Worm (Caenorhabditis elegans): ENCODE measurements around the gene lmtr-2.

The lmtr-2 gene

ce11 chrV:8024752-8025151, 13.8 kb upstream of the lmtr-2 start, which contains the start of gene F43H9.3 (continued):
- peak; percentile 5 for TF ChIP-seq mes-2 (tag; optimal IDR thresholded peaks at IDR 0.05; ENCODE audit: poor library complexity, severe bottlenecking)
- TF ChIP-seq F26F4.8 (GFP tag; conservative IDR thresholded peaks at IDR 0.05): no peak

DNA sequence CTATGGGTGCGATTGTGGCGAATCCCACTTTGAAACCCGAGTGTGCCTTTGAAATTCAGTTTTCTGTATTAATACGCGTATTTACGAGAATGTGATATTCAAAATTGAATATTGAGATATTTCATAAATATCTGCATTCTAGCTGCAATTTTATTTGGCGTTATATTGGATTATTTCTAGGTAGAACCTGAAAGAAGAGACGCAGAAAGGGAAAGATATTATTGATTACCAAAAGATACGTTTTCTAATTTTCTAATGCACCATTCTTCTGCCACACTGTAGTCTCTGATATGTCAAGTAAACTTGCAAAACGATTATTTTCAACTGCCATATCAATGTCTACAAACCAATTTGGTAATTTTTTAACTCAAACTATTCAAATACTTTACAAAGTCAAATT, 11.1 kb upstream of the lmtr-2 start, which contains the start of gene ech-3:
ech-3 (plus strand) TSS at position 178 of the 400 bp plus-strand sequence.
- TF ChIP-seq egl-27 (tag; optimal IDR thresholded peaks at IDR 0.05) (no peak), php-3 (GFP tag; IDR thresholded peaks at IDR 0.05) (no peak), mdt-29 (GFP tag; IDR thresholded peaks at IDR 0.05) (no peak), daf-16 (GFP tag; optimal IDR thresholded peaks at IDR 0.05) (no peak), daf-16 (tag; optimal IDR thresholded peaks at IDR 0.05) (peak; percentile 59), pqm-1 (tag; optimal IDR thresholded peaks at IDR 0.05) (peak; percentile 25), Y105C5A.15 (GFP tag; IDR thresholded peaks at IDR 0.05) (no peak), nhr-28 (tag; optimal IDR thresholded peaks at IDR 0.05) (peak; percentile 14), mxl-3 (GFP tag; optimal IDR thresholded peaks at IDR 0.05) (no peak), dve-1 (tag; optimal IDR thresholded peaks at IDR 0.05; ENCODE audit: insufficient read depth) (peak; percentile 33), dmd-6 (GFP tag; IDR thresholded peaks at IDR 0.05) (peak; percentile 15; the same call in 1 of the 2 replicates)

DNA sequence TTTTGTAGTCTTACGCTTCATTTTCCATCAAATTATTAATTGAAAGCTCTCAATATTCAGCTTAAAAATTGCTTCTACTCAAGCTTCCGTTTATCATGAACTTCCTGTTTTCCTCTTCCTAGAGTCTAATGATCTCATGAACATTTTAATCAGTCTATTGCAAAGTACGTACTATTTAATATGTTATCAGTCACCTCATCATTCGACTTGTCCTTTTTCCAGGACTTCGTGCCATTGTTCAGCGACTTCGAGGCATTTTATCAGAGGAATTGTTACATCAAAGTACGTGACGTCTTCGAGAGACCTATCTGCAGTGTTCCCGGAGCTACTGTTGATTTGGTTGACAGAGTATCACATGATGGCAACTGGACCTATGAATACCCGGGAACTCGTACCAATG, 8.9 kb upstream of the lmtr-2 start:
- no peak for TF ChIP-seq zip-11 (GFP tag; IDR thresholded peaks at IDR 0.05)
- no peak for TF ChIP-seq set-16 (GFP tag; IDR thresholded peaks at IDR 0.05)
- TF ChIP-seq lim-7 (GFP tag; IDR thresholded peaks at IDR 0.05): no peak
- no peak for TF ChIP-seq mdl-1 (tag; optimal IDR thresholded peaks at IDR 0.05)
- no peak for TF ChIP-seq ceh-82 (tag; optimal IDR thresholded peaks at IDR 0.05)
- peak; percentile 1 for TF ChIP-seq dve-1 (tag; optimal IDR thresholded peaks at IDR 0.05; ENCODE audit: insufficient read depth)
- TF ChIP-seq cey-2 (tag; optimal IDR thresholded peaks at IDR 0.05; ENCODE audit: borderline replicate concordance, insufficient read depth): no peak
- no peak for TF ChIP-seq daf-8 (GFP tag; IDR thresholded peaks at IDR 0.05)
- no peak for TF ChIP-seq snpc-1.2 (GFP tag; IDR thresholded peaks at IDR 0.05)
- no peak for TF ChIP-seq T20F7.1 (GFP tag; optimal IDR thresholded peaks at IDR 0.05)
- no peak for TF ChIP-seq lsy-2 (tag; optimal IDR thresholded peaks at IDR 0.05)
- TF ChIP-seq lin-29 (GFP tag; IDR thresholded peaks at IDR 0.05): no peak
- TF ChIP-seq D1046.2 (GFP tag; IDR thresholded peaks at IDR 0.05): no peak
- no peak for TF ChIP-seq Y75B8A.6 (GFP tag; IDR thresholded peaks at IDR 0.05)
- no peak for TF ChIP-seq lin-39 (tag; optimal IDR thresholded peaks at IDR 0.05)
- peak; percentile 32; the same call in 1 of the 2 replicates for TF ChIP-seq dmd-6 (GFP tag; IDR thresholded peaks at IDR 0.05)
- no peak for TF ChIP-seq daf-12 (tag; optimal IDR thresholded peaks at IDR 0.05)
- TF ChIP-seq nhr-28 (tag; optimal IDR thresholded peaks at IDR 0.05): peak; percentile 45
- TF ChIP-seq ztf-7 (tag; optimal IDR thresholded peaks at IDR 0.05): no peak
- TF ChIP-seq spr-1 (tag; optimal IDR thresholded peaks at IDR 0.05): no peak
- no peak for TF ChIP-seq nhr-41 (GFP tag; IDR thresholded peaks at IDR 0.05)
- no peak for TF ChIP-seq R02D3.7 (tag; optimal IDR thresholded peaks at IDR 0.05)
- TF ChIP-seq mep-1 (tag; optimal IDR thresholded peaks at IDR 0.05): no peak
- no peak for TF ChIP-seq daf-16 (GFP tag; optimal IDR thresholded peaks at IDR 0.05)
- peak; percentile 20 for TF ChIP-seq daf-16 (tag; optimal IDR thresholded peaks at IDR 0.05)
- no peak for TF ChIP-seq F37D6.2 (tag; optimal IDR thresholded peaks at IDR 0.05)
- TF ChIP-seq dpl-1 (GFP tag; optimal IDR thresholded peaks at IDR 0.05): no peak
- no peak for TF ChIP-seq nhr-237 (tag; optimal IDR thresholded peaks at IDR 0.05)

DNA sequence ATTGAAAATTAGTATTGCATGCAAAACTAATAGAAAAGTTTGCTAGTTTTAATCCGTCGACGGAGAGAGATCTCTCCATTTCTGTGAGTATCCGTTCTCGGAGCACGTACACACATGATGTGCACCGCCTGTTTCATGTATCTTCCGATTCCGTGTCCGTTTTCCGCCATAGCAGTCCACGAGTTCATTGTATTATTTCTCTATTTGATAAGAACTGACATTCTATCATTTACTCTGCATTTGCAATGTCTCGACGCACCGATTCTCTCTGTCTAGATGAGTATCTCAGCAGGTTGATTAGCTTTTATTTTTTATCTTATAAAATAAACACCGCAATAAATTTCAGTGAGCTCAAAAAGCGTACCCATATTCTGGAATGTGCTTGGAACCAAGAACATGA, 8.0 kb upstream of the lmtr-2 start:
- TF ChIP-seq sdz-12 (GFP tag; optimal IDR thresholded peaks at IDR 0.05) (no peak), pqm-1 (tag; optimal IDR thresholded peaks at IDR 0.05) (peak; percentile 37), ceh-28 (tag; optimal IDR thresholded peaks at IDR 0.05) (no peak), vab-7 (GFP tag; IDR thresholded peaks at IDR 0.05) (no peak), php-3 (GFP tag; IDR thresholded peaks at IDR 0.05) (0 out of 2 replicates have a peak, but pooled peaks have one; percentile 34), hlh-11 (tag; optimal IDR thresholded peaks at IDR 0.05) (peak; percentile 17), nhr-28 (tag; optimal IDR thresholded peaks at IDR 0.05) (peak; percentile 40), F49E8.2 (tag; optimal IDR thresholded peaks at IDR 0.05; ENCODE audit: borderline replicate concordance) (no peak), dmd-6 (GFP tag; IDR thresholded peaks at IDR 0.05) (peak; percentile 54), aha-1 (tag) (no peak), F10B5.3 (tag; optimal IDR thresholded peaks at IDR 0.05) (no peak), nhr-25 (tag; optimal IDR thresholded peaks at IDR 0.05; ENCODE audit: borderline replicate concordance, insufficient read depth) (no peak), lin-13 (GFP tag; optimal IDR thresholded peaks at IDR 0.05) (no peak), daf-16 (GFP tag; optimal IDR thresholded peaks at IDR 0.05) (no peak), daf-16 (tag; optimal IDR thresholded peaks at IDR 0.05) (peak; percentile 5), zag-1 (tag; optimal IDR thresholded peaks at IDR 0.05) (no peak), snpc-4 (tag; optimal IDR thresholded peaks at IDR 0.05) (no peak), mxl-3 (GFP tag; optimal IDR thresholded peaks at IDR 0.05) (peak; percentile 10)

Data from whole organism, L4 larva.